Worm (Caenorhabditis elegans) whole organism, young adult: ENCODE measurements around the gene BE10.5.

Experiments used
- D2030.7 ChIP-seq: fragments of 200-800 bp; sonication (Bioruptor generic); IDR thresholded peaks from 2 replicates; pipeline ENCODE4 v1.3.6; 2022; ENCODE audit warnings: missing genetic modification reagents, missing genetic modification characterization, missing compliant biosample characterization
- egrh-3 ChIP-seq: fragments of 200-800 bp; sonication (Bioruptor generic); IDR thresholded peaks from 2 replicates; pipeline ENCODE4 v1.3.6; 2022; ENCODE audit warnings: missing genetic modification reagents, missing genetic modification characterization, missing compliant biosample characterization

ce11 chrIII:12819909-12820308, 13.3 kb upstream of the BE10.5 start, which contains the start of the genes Y37D8A.2 and Y37D8A.25:
- TF ChIP-seq D2030.7 (no peak), egrh-3 (no peak)
